Worm (Caenorhabditis elegans): Measurements from ENCODE around the gene mcm-2.

mcm-2 gene

DNA sequence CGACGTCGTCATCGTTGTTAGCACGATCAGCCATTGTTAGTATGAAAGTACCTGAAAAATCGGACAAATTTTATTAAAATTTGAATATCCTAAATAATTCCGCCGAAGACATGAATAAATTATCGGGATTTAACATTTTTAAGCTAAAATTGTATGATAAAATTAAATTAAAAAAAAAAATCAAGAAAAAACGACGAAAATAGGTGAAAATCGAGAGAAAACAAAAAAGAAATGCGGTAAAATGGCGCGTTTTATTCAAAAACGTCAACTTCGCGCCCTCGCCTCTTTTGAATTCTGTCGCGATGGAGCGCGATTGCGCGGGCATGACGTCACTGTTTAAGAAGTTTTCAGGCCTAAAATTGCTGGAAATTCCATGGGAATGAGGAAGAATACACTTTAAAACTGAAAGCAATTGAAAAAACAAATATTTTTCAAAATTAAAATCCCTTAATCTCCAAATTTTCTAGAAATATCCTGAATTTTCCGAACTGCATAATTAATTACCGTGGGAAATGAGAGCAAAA is at the start of gene mcm-2:
Gene mcm-2, minus strand, starts transcription at position 51 of the 524 bp plus-strand sequence.
- no peak for TF ChIP-seq him-1 (tag; optimal IDR thresholded peaks at IDR 0.05)
- peak; percentile 70 for TF ChIP-seq W03F9.2 (tag; optimal IDR thresholded peaks at IDR 0.05)
- TF ChIP-seq dao-5 (tag; optimal IDR thresholded peaks at IDR 0.05) = no peak

ce11 chrII:12055408-12056140 is 49.1 kb upstream of the mcm-2 start:
- no peak for TF ChIP-seq W03F9.2 (tag; optimal IDR thresholded peaks at IDR 0.05)
- TF ChIP-seq dao-5 (tag; optimal IDR thresholded peaks at IDR 0.05) = no peak
- TF ChIP-seq him-1 (tag; optimal IDR thresholded peaks at IDR 0.05) = no peak

DNA sequence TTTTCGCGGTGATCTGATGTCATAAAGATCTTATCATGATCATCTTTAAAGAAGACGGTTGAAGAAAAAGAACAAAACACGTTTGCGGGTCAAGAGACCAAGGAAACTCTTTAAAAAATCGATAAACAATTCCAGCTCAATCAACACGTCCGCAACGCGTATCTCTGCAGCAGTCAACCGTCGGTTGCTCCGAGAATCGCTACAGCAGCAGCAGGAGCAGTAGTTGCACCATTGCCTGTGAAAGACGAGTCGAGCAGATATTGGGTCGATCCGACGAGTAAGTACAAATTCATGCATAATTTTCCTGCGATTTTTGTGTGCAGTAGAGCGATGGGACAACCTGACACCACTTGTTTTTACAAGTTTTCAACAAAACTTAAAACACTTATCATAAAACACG is 48.1 kb upstream of the mcm-2 start:
- TF ChIP-seq W03F9.2 (tag; optimal IDR thresholded peaks at IDR 0.05) (no peak), dao-5 (tag; optimal IDR thresholded peaks at IDR 0.05) (no peak), him-1 (tag; optimal IDR thresholded peaks at IDR 0.05) (no peak)

ce11 chrII:12054150-12054549 is 47.7 kb upstream of the mcm-2 start:
- TF ChIP-seq dao-5 (tag; optimal IDR thresholded peaks at IDR 0.05) = no peak
- TF ChIP-seq W03F9.2 (tag; optimal IDR thresholded peaks at IDR 0.05) = no peak
- TF ChIP-seq him-1 (tag; optimal IDR thresholded peaks at IDR 0.05) = no peak

DNA sequence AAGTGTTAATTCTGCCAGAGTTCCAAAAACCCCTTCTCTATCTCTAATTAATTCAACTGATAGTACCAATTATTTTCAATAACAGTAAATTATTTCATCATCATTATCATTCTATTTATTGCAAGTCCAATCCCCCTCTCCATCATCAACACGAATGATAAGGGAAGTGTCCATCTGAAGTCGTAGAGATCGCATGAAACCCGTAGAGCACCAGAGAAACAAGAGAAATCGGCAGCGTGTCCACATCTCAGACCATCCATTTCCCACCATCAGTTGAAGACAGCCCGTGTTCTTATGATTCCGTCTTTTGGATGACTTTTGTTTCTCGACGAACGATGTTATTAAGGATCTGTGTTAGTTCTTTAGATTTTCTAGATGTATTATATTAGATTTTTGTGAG is 47.1 kb upstream of the mcm-2 start:
- TF ChIP-seq dao-5 (tag; optimal IDR thresholded peaks at IDR 0.05) (no peak), him-1 (tag; optimal IDR thresholded peaks at IDR 0.05) (no peak), W03F9.2 (tag; optimal IDR thresholded peaks at IDR 0.05) (no peak)

DNA sequence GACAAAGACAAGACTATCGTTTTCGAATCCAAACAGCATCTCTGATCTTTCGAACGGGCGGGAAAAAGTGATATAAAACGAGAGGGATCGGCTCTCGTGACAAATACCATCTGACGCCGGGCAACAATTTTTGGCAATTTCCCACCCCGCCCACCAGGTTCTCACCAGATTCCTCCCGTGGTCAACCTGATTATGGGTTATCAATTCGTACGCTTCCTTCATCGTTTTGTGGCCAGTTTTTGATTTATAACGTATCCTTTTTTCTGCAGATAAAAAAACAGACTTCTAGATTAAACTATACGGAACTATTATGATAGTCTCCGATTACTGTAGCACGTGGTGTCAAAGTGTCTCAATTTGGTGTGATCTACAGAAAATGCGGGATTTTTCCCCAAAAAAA is 46.5 kb upstream of the mcm-2 start:
- TF ChIP-seq dao-5 (tag; optimal IDR thresholded peaks at IDR 0.05) = no peak
- no peak for TF ChIP-seq him-1 (tag; optimal IDR thresholded peaks at IDR 0.05)
- TF ChIP-seq W03F9.2 (tag; optimal IDR thresholded peaks at IDR 0.05) = no peak

DNA sequence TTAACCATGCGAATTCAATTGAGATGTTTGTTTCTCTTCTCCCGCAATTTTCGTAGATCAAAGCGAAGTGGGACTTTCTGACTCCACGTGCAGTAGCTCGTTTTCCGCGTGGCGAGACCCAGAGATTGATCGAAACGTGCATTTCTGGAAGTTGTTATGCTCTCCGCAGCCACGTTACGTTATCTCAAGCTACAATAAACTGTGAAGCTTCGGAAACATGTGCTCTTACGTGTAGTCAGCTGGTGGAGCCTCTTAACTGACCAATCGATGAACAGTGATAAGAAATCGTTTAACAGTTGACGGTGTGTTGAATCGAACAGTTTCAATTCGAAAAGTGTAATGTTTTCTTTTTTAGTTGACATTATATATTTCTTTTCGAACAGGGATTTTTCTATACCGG is 45.7 kb upstream of the mcm-2 start:
- no peak for TF ChIP-seq dao-5 (tag; optimal IDR thresholded peaks at IDR 0.05)
- TF ChIP-seq W03F9.2 (tag; optimal IDR thresholded peaks at IDR 0.05) = no peak
- no peak for TF ChIP-seq him-1 (tag; optimal IDR thresholded peaks at IDR 0.05)

DNA sequence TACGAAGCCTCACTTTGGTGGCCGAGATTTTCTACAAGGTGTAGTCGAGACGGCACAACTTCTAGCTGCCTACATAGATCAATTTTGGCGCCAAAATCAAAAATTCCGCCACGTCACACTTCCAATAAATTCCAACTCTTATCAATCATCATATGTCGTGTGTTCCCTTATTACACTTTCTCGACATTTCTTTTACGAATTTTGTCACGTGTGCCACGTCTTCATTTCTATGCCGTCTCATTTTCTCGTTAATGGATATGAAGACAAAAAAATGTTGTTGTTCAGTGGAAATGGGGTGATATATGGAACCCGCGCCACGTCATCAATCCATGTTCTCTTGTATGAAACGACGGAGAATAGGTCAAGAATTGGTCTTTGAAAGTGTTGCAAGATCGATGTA is 45.2 kb upstream of the mcm-2 start:
- TF ChIP-seq W03F9.2 (tag; optimal IDR thresholded peaks at IDR 0.05) (no peak), him-1 (tag; optimal IDR thresholded peaks at IDR 0.05) (no peak), dao-5 (tag; optimal IDR thresholded peaks at IDR 0.05) (no peak)

- TF ChIP-seq him-1 (tag; optimal IDR thresholded peaks at IDR 0.05) (no peak), W03F9.2 (tag; optimal IDR thresholded peaks at IDR 0.05) (no peak), dao-5 (tag; optimal IDR thresholded peaks at IDR 0.05) (no peak)
Observed at ce11 chrII:12050607-12051006, 44.2 kb upstream of the mcm-2 start.

DNA sequence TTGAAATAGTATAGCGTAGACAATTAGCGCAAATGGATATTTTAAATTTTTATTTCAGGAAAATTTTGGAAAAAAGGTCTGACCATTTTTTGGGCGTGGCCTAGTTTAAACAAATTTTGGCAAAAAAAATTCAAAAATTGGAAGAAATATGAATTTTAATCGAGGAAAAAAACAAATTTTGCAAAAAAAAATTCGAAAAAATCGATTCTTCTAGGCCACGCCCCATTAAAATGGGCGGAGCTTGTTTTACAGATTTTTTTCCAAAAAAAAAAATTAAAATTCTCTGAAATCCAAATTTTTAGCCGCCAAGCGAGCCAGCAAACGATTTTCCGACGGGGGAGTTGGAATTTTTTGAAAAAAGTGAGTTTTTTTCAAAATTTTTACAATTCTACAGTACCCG is 42.9 kb upstream of the mcm-2 start, which contains the start of gene nadk-2:
Gene nadk-2, plus strand, starts transcription at position 301 of the 400 bp plus-strand sequence.
- TF ChIP-seq him-1 (tag; optimal IDR thresholded peaks at IDR 0.05) (no peak), W03F9.2 (tag; optimal IDR thresholded peaks at IDR 0.05) (no peak)

ce11 chrII:12042108-12042960 is 35.9 kb upstream of the mcm-2 start, which contains the start of gene ippk-1:
ippk-1 (plus strand) TSS chrII:12042910.
- TF ChIP-seq W03F9.2 (tag; optimal IDR thresholded peaks at IDR 0.05) (peak; percentile 16), him-1 (tag; optimal IDR thresholded peaks at IDR 0.05) (no peak), dao-5 (tag; optimal IDR thresholded peaks at IDR 0.05) (no peak)

ce11 chrII:12041116-12041515 is 34.7 kb upstream of the mcm-2 start:
- TF ChIP-seq W03F9.2 (tag; optimal IDR thresholded peaks at IDR 0.05) = no peak
- no peak for TF ChIP-seq dao-5 (tag; optimal IDR thresholded peaks at IDR 0.05)

ce11 chrII:12040167-12040566 is 33.7 kb upstream of the mcm-2 start:
- TF ChIP-seq him-1 (tag; optimal IDR thresholded peaks at IDR 0.05) = no peak
- TF ChIP-seq dao-5 (tag; optimal IDR thresholded peaks at IDR 0.05) = no peak
- no peak for TF ChIP-seq W03F9.2 (tag; optimal IDR thresholded peaks at IDR 0.05)

ce11 chrII:12039039-12039438 is 32.6 kb upstream of the mcm-2 start, which contains the start of gene tpi-1:
tpi-1 (minus strand) TSS chrII:12039139.
- no peak for TF ChIP-seq W03F9.2 (tag; optimal IDR thresholded peaks at IDR 0.05)
- no peak for TF ChIP-seq him-1 (tag; optimal IDR thresholded peaks at IDR 0.05)
- no peak for TF ChIP-seq dao-5 (tag; optimal IDR thresholded peaks at IDR 0.05)
